Worm (Caenorhabditis elegans) whole organism, L4/young adult: ENCODE measurements around the gene T01C3.2.

Source experiments
- dao-5 ChIP-seq: sonication (generic microtip); optimal IDR thresholded peaks from 2 replicates; lab custom pipeline; 2016; ENCODE audit warnings: missing genotype, missing genetic modification characterization, moderate library complexity, missing compliant biosample characterization
- him-1 ChIP-seq: sonication (generic microtip); optimal IDR thresholded peaks from 2 replicates; lab custom pipeline; 2016; ENCODE audit warnings: missing genotype, missing genetic modification reagents, missing genetic modification characterization, missing compliant biosample characterization

ce11 chrV:14971136-14971535 lies 19.8 kb upstream of the T01C3.2 start, which contains the start of gene nlp-59:
- no peak for TF ChIP-seq dao-5 (tag; lab: Kevin White, UChicago)
- TF ChIP-seq him-1 (tag; lab: Kevin White, UChicago) = no peak
